Worm (Caenorhabditis elegans) whole organism, mixed stage, embryonic: ENCODE results near the gene cyb-2.1.

ENCODE experiments used
- M03D4.4 ChIP-seq: sonication (generic microtip); optimal IDR thresholded peaks from 2 replicates; lab custom pipeline; 2017; ENCODE audit warnings: mild to moderate bottlenecking, missing genetic modification characterization, missing compliant biosample characterization
- bed-3 ChIP-seq: fragments of 200-800 bp; sonication (Bioruptor generic); optimal IDR thresholded peaks from 3 replicates; lab custom pipeline; 2018; ENCODE audit warnings: mild to moderate bottlenecking, missing genetic modification characterization, moderate library complexity, missing compliant biosample characterization
- blmp-1 ChIP-seq: fragments of 150-350 bp; optimal IDR thresholded peaks from 2 replicates; lab custom pipeline; 2014; ENCODE audit warnings: missing biosample characterization, missing genetic modification characterization
- ceh-39 ChIP-seq: fragments of 150-350 bp; optimal IDR thresholded peaks from 2 replicates; lab custom pipeline; 2014; ENCODE audit warnings: missing biosample characterization, missing genetic modification characterization
- ceh-83 ChIP-seq: fragments of 200-800 bp; sonication (Bioruptor generic); optimal IDR thresholded peaks from 2 replicates; lab custom pipeline; 2018; ENCODE audit warnings: mild to moderate bottlenecking, missing genetic modification characterization, missing compliant biosample characterization
- ces-1 ChIP-seq: fragments of 150-350 bp; optimal IDR thresholded peaks from 2 replicates; lab custom pipeline; 2014; ENCODE audit warnings: missing biosample characterization, missing genetic modification reagents, missing genetic modification characterization
- cnd-1 ChIP-seq: fragments of 200-800 bp; sonication (Bioruptor generic); optimal IDR thresholded peaks from 2 replicates; lab custom pipeline; 2018; ENCODE audit warnings: mild to moderate bottlenecking, missing genetic modification characterization, missing compliant biosample characterization
- drap-1 ChIP-seq: fragments of 200-800 bp; sonication (Bioruptor generic); optimal IDR thresholded peaks from 3 replicates; lab custom pipeline; 2018; ENCODE audit warnings: mild to moderate bottlenecking, missing genetic modification characterization, missing compliant biosample characterization
- elt-1 ChIP-seq: sonication (generic microtip); optimal IDR thresholded peaks from 2 replicates; lab custom pipeline; 2017; ENCODE audit warnings: missing genetic modification characterization, mild to moderate bottlenecking, missing compliant biosample characterization, antibody characterized with exemption, moderate library complexity, borderline replicate concordance; ENCODE audit not compliant: insufficient read depth
- elt-3 ChIP-seq: fragments of 150-350 bp; optimal IDR thresholded peaks from 2 replicates; lab custom pipeline; 2014; ENCODE audit warnings: missing biosample characterization, missing genetic modification characterization
- flh-1 ChIP-seq: fragments of 200-800 bp; sonication (Bioruptor generic); optimal IDR thresholded peaks from 2 replicates; lab custom pipeline; 2018; ENCODE audit warnings: mild to moderate bottlenecking, missing genetic modification characterization, moderate library complexity, missing compliant biosample characterization
- ham-2 ChIP-seq: fragments of 200-800 bp; sonication (Bioruptor generic); optimal IDR thresholded peaks from 2 replicates; lab custom pipeline; 2018; ENCODE audit warnings: mild to moderate bottlenecking, missing genetic modification characterization, missing compliant biosample characterization
- lin-13 ChIP-seq: fragments of 150-350 bp; optimal IDR thresholded peaks from 2 replicates; lab custom pipeline; 2014; ENCODE audit warnings: missing biosample characterization, missing genetic modification characterization
- lin-32 ChIP-seq: fragments of 200-800 bp; sonication (Bioruptor generic); optimal IDR thresholded peaks from 2 replicates; lab custom pipeline; 2018; ENCODE audit warnings: mild to moderate bottlenecking, missing genetic modification characterization, missing compliant biosample characterization
- lsy-2 ChIP-seq: fragments of 150-350 bp; optimal IDR thresholded peaks from 2 replicates; lab custom pipeline; 2014; ENCODE audit warnings: missing biosample characterization, missing genetic modification characterization
- mab-5 ChIP-seq: fragments of 150-350 bp; optimal IDR thresholded peaks from 2 replicates; lab custom pipeline; 2014; ENCODE audit warnings: missing biosample characterization, missing genetic modification characterization
- mls-2 ChIP-seq: sonication (generic microtip); optimal IDR thresholded peaks from 2 replicates; lab custom pipeline; 2016; ENCODE audit warnings: mild to moderate bottlenecking, missing genetic modification characterization, moderate library complexity, missing compliant biosample characterization
- nhr-12 ChIP-seq: fragments of 150-350 bp; optimal IDR thresholded peaks from 2 replicates; lab custom pipeline; 2014; ENCODE audit warnings: missing biosample characterization, missing genetic modification characterization
- nhr-2 ChIP-seq: fragments of 150-350 bp; optimal IDR thresholded peaks from 2 replicates; lab custom pipeline; 2014; ENCODE audit warnings: missing biosample characterization, missing genetic modification characterization
- nhr-237 ChIP-seq: fragments of 150-350 bp; optimal IDR thresholded peaks from 2 replicates; lab custom pipeline; 2014; ENCODE audit warnings: missing biosample characterization, missing genetic modification characterization
- nhr-28 ChIP-seq: fragments of 150-350 bp; optimal IDR thresholded peaks from 2 replicates; lab custom pipeline; 2014; ENCODE audit warnings: missing biosample characterization, missing genetic modification characterization
- nhr-76 ChIP-seq: sonication (generic microtip); optimal IDR thresholded peaks from 2 replicates; lab custom pipeline; 2017; ENCODE audit warnings: missing biosample characterization, missing genetic modification characterization
- pha-4 ChIP-seq: fragments of 150-350 bp; optimal IDR thresholded peaks from 2 replicates; lab custom pipeline; 2018; ENCODE audit warnings: missing biosample characterization, missing genetic modification reagents, missing genetic modification characterization
- sem-2 ChIP-seq: fragments of 200-800 bp; sonication (Bioruptor generic); optimal IDR thresholded peaks from 2 replicates; lab custom pipeline; 2018; ENCODE audit warnings: mild to moderate bottlenecking, missing genetic modification characterization, missing compliant biosample characterization
- sptf-1 ChIP-seq: sonication (generic microtip); optimal IDR thresholded peaks from 2 replicates; lab custom pipeline; 2017; ENCODE audit warnings: mild to moderate bottlenecking, missing genetic modification characterization, moderate library complexity, missing compliant biosample characterization
- unc-120 ChIP-seq: sonication (generic microtip); optimal IDR thresholded peaks from 2 replicates; lab custom pipeline; 2017; ENCODE audit warnings: missing genetic modification characterization, missing compliant biosample characterization; ENCODE audit not compliant: poor library complexity, severe bottlenecking
- unc-39 ChIP-seq: fragments of 150-350 bp; optimal IDR thresholded peaks from 2 replicates; lab custom pipeline; 2014; ENCODE audit warnings: missing biosample characterization, missing genetic modification characterization
- unc-62 ChIP-seq: fragments of 150-350 bp; optimal IDR thresholded peaks from 2 replicates; lab custom pipeline; 2014; ENCODE audit warnings: missing biosample characterization, missing genetic modification reagents, missing genetic modification characterization
- zip-8 ChIP-seq: fragments of 150-350 bp; optimal IDR thresholded peaks from 2 replicates; lab custom pipeline; 2014; ENCODE audit warnings: missing biosample characterization, missing genetic modification characterization
- ztf-11 ChIP-seq: fragments of 150-350 bp; optimal IDR thresholded peaks from 2 replicates; lab custom pipeline; 2014; ENCODE audit warnings: missing biosample characterization, missing genetic modification characterization

cyb-2.1 gene

DNA sequence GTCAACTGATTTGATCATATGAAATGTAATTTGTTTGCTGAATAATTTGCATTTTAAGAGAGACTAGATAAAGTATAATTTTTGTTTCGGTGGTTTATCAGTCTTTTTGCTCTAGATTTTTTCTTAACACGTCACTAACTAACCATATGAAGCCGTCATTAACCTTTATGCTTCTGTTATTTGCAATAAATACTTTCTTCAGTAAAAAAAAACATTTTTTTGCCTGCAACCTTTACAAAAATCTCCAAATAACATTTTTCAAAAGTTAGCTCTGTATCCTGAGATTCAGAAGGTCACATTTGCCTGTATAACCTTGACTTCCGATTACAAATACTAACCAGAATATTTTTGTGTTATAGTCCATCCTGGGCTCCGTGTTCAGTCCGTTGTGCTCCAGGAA, 15.0 kb upstream of the cyb-2.1 start:
- TF ChIP-seq lin-32 (GFP tag; lab: Kevin White, UChicago) (no peak), nhr-28 (no peak), unc-120 (no peak), ham-2 (no peak), M03D4.4 (tag; lab: Kevin White, UChicago) (no peak), elt-1 (no peak), nhr-237 (tag; lab: Kevin White, UChicago) (no peak), mls-2 (tag; lab: Kevin White, UChicago) (no peak), nhr-76 (tag; lab: Kevin White, UChicago) (no peak), unc-62 (GFP tag; lab: Kevin White, UChicago) (no peak), ceh-39 (no peak), unc-39 (tag; lab: Kevin White, UChicago) (no peak), sem-2 (no peak), elt-3 (tag; lab: Kevin White, UChicago) (no peak), lsy-2 (tag; lab: Kevin White, UChicago) (no peak)

DNA sequence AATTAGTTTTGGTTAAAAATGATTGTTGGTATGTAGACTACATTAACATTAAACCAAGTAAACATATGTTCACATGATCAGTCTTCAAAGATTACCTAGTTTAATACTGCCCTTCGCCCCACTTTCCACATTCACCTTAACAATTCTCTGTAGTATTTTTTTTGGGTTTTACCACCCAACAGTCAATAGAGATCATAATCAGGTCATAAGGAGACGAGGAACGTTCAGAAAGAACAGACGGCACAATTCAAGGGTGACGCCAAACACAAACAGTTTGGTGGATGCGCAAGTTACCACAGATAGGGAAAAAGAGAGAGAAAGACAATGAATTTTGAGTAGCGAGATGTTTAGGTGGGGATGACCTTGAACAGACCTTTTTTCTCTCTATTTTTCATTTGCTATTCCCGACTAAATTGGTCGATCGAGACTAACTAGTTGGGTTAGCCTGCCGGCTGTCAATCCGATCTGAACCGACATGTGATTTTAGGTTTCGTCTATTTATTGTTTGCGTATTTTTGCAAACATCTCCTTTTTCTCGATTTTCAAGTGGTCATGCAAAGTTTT, 14.1 kb upstream of the cyb-2.1 start:
- TF ChIP-seq elt-3 (tag; lab: Kevin White, UChicago) (no peak), nhr-76 (tag; lab: Kevin White, UChicago) (no peak), unc-39 (tag; lab: Kevin White, UChicago) (no peak), lin-32 (GFP tag; lab: Kevin White, UChicago) (no peak), nhr-2 (no peak), flh-1 (GFP tag; lab: Kevin White, UChicago) (no peak), ceh-39 (no peak), ceh-83 (no peak), cnd-1 (tag; lab: Kevin White, UChicago) (no peak), elt-1 (no peak), blmp-1 (tag; lab: Kevin White, UChicago) (no peak)

DNA sequence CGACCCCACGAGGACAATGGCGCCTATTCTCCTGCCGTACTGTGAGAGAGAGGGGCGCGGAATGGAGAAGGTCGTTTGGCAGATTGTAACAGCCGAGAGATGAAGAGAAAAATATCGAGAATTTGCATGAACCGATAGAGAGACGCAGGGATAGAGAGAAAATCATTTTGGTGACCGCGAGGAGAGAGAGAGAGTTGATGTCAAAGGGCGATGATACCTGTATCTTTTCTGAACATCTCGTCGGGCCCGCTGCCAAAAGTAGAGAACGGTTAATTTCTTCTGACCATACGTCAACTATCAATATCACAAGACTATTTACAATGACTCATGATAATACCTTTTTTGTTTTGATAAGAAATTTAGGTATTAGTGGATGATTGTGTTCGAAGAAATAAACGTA, 9.8 kb upstream of the cyb-2.1 start:
- no peak for TF ChIP-seq unc-120
- TF ChIP-seq blmp-1 (tag; lab: Kevin White, UChicago): no peak
- no peak for TF ChIP-seq nhr-12 (tag; lab: Kevin White, UChicago)
- no peak for TF ChIP-seq nhr-2
- TF ChIP-seq elt-1: peak; percentile 21
- no peak for TF ChIP-seq ceh-83
- no peak for TF ChIP-seq elt-3 (tag; lab: Kevin White, UChicago)
- TF ChIP-seq, all 35 proteins: peak for 1

DNA sequence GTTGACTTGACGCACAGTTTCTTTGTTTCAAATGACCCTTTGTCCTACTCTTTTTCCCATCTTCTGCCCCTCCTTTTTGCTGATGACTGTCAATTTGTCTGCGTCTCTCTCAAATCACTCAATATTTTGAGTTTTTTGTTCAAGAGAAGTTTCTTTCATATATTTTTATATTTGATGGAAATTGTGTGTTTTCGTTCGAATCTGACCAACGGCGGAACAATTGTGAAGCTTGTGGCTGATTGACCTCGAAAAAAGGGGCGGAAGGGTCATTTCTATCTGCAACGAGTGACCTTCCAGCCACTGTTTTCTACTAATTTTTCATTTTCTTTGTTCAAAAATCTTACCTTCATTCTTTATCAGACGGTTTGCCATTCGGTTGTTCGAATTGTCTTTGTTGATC, 7.1 kb upstream of the cyb-2.1 start:
- TF ChIP-seq drap-1 (GFP tag; lab: Kevin White, UChicago): no peak
- no peak for TF ChIP-seq blmp-1 (tag; lab: Kevin White, UChicago)
- TF ChIP-seq unc-62 (GFP tag; lab: Kevin White, UChicago): no peak
- no peak for TF ChIP-seq sptf-1 (tag; lab: Kevin White, UChicago)

DNA sequence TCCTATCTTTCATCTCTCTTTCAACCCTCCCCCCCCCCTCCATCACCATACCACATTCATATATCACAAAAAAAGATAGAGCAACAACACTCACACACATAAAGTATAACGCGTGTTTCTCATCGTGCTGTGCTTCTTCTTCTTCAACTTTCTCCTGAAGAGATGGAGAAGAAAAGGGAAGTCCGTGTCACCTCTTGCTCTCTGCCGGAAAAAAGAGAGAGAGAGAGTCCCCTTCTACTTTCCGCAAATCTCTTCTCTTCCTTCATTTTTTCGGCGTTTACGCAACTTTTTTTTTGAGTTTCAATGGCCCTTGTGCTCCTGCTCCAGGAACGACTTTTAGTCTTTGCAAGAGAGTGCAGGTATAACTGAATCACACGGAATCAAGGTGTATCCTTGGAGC, 6.1 kb upstream of the cyb-2.1 start:
- TF ChIP-seq ces-1 (GFP tag; lab: Kevin White, UChicago): no peak
- no peak for TF ChIP-seq lin-13 (tag; lab: Kevin White, UChicago)
- no peak for TF ChIP-seq unc-62 (GFP tag; lab: Kevin White, UChicago)
- TF ChIP-seq pha-4 (tag; lab: Kevin White, UChicago): no peak
- peak; percentile 19 for TF ChIP-seq unc-120
- no peak for TF ChIP-seq elt-1
- no peak for TF ChIP-seq nhr-76 (tag; lab: Kevin White, UChicago)
- TF ChIP-seq drap-1 (GFP tag; lab: Kevin White, UChicago): no peak
- TF ChIP-seq, all 35 proteins: peak for 1

DNA sequence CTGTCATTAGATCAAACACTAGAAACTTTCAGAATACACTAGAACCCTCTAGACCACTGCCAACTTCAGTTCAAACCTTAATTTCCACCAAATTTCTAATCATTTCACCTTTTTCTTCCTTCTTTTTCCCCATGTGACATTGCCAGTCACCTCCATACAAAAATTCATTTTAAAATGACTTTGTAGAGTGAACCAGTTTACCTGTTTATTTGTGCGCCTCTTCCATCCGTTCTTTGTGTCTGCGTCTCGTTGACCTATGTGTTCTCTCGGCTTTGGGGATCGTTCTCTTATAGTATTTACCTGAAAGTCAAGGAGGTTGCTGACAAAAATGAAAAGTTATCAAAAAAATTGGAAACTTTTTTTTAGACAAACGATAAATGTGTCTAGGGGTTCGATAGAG, 5.2 kb upstream of the cyb-2.1 start:
- TF ChIP-seq ham-2: no peak
- no peak for TF ChIP-seq cnd-1 (tag; lab: Kevin White, UChicago)
- TF ChIP-seq blmp-1 (tag; lab: Kevin White, UChicago): no peak
- no peak for TF ChIP-seq mab-5 (tag; lab: Kevin White, UChicago)
- no peak for TF ChIP-seq unc-39 (tag; lab: Kevin White, UChicago)
- TF ChIP-seq bed-3 (GFP tag; lab: Kevin White, UChicago): no peak
- no peak for TF ChIP-seq lsy-2 (tag; lab: Kevin White, UChicago)
- TF ChIP-seq pha-4 (tag; lab: Kevin White, UChicago): no peak
- TF ChIP-seq elt-3 (tag; lab: Kevin White, UChicago): no peak
- no peak for TF ChIP-seq ceh-83
- TF ChIP-seq zip-8 (tag; lab: Kevin White, UChicago): no peak
- TF ChIP-seq nhr-28: no peak
- no peak for TF ChIP-seq mls-2 (tag; lab: Kevin White, UChicago)
- TF ChIP-seq sptf-1 (tag; lab: Kevin White, UChicago): no peak
- no peak for TF ChIP-seq sem-2
- TF ChIP-seq unc-62 (GFP tag; lab: Kevin White, UChicago): no peak
- TF ChIP-seq ztf-11: no peak
- no peak for TF ChIP-seq flh-1 (GFP tag; lab: Kevin White, UChicago)
- no peak for TF ChIP-seq ceh-39
- TF ChIP-seq nhr-237 (tag; lab: Kevin White, UChicago): no peak
